Fruit fly (Drosophila melanogaster) whole organism, larva: ENCODE data around the gene vret.

Source experiments
- noc ChIP-seq: fragments of 200-800 bp; sonication (Bioruptor generic); optimal IDR thresholded peaks from 3 replicates; lab custom pipeline; 2019; ENCODE audit warnings: missing biosample characterization, mild to moderate bottlenecking, missing genetic modification characterization, moderate library complexity

The vret gene

dm6 chr3R:22726771-22727455, 18.5 kb downstream of the vret start, which contains the start of gene CG45049:
Gene CG45049, plus strand, starts transcription at chr3R:22726967.
- no peak for TF ChIP-seq noc

DNA sequence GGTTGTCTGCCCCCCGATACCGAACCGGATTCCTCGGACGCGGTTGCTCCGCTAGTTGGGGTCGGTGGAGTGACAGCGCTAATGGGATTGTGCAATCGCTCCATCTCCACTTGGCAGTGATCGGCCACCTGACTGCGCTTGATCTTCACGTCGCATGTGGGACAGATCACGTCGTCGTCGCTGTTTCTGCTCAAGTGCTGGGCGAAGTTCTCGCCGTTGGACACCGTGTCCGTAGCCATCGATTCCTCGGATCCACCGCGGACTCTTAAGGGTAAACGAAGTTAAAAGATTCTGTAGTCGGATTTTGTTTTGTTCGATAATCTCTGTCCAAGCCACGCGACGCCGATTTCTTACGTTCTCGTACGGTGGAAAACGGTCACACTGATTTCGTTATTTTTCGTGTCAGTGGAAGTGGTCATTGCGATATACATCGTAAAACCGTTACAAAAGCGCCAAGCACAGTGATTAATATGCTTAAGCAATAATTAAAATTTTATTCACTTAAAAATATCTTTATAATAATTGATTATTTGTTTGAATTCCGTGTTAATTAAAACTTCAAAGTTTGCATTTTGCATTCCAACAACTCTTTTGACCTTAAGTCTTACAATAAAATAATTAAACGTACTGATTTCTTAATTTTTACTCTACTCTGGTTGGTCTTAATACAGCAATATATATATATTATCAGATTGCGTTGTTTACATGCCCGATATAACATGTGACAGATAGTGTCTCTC, 19.2 kb downstream of the vret start, which contains the start of gene RNF220:
TSS of gene RNF220 (minus strand) at position 384 of the 740 bp plus-strand sequence.
- TF ChIP-seq noc = no peak

DNA sequence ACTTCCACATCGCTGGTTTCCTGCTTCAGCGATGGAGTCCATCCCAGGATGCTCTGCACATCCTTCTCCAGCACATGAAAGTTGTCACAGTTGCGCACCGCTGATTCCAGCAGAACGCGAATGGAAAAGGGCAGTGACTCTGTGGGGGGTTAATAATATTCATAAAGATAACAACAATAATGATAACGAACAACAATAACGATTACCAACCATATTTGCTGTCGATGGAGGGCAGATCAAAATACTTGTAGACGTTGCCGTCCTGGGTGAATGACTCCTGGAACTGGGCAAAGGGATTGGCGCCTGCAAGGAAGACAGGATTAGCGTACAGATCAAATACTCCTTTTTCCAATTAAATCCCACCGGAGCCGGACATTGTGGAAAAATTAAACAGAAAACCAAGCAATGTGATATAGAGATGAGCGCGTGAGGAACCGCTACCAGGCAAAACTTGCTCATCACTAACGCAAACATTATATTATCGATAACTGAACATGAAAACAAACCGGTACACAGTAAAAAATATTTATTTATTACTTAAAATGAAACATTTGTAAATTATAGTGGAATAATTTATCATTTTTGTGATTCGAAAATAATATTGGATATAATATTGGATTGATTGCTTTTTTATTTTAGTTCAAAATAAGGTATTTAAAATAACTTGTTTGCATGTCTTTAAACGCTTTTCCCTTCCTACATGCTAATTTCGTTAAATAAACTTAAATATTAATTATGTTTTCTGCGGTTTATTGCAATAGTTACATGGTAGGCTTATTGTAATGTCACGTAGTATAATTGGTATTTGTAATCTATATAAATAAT, 21.0 kb downstream of the vret start, which contains the start of gene Irp-1A:
TSS of gene Irp-1A (minus strand) at position 439 of the 825 bp plus-strand sequence.
- TF ChIP-seq noc = peak; percentile 58

DNA sequence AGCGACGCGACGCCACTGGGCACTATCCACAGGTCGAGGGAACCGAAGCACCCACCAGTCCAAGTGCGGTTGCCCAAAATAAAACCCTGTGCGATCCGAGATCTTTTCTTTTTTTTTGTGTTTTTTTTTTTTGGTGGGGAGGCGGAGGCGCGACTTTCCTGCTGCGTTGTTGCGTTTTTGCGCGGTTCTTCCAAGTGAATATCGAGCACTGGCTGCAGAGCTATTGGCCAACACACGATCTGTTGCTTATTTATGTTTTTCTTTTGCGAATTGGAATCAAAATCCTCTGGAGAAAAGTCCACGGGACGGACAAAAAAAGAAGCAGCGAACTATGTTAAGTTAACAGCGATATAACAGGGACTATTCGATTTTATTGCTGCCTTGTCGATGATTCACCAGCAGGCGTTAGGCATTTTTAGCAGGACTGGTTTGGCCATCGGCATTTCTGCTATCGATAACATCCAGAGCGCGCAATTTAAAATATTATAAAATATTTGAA, 24.5 kb downstream of the vret start, which contains the start of gene wge:
TSS of gene wge (minus strand) at position 343 of the 499 bp plus-strand sequence.
- no peak for TF ChIP-seq noc

- no peak for TF ChIP-seq noc
Observed at dm6 chr3R:22719607-22719949, 25.8 kb downstream of the vret start.

DNA sequence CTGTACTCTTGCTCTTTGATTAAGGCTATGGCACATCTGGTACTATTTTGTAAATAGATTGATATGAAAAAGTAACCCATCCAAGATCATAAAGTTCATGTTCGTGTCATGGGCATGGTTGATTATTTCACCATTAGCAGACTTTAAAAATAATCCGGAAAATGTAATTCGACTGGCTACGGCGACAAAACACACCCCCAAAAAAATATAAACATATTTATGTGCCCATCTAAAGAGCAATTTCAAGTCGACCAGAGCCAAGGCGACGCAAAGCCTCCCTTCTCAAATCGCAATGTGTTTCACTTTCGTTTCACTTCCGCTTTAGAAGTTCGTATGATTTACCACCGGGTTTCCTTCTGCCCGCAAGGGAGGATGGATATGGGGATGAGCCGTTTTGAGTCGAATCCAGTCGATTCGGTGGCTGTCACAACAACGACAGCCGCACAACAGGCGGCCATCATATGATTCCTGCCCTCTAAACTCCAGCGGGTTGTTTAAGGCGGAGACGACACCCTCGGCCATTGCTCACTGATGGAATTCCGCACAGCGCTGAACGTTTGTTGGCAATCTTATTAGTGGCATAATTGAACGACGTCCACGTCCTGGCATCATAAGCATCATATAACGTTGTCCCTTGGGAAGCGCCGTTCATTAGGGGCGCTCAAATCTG, 26.3 kb downstream of the vret start:
- no peak for TF ChIP-seq noc

dm6 chr3R:22718401-22718800, 27.0 kb downstream of the vret start:
- TF ChIP-seq noc = no peak

- TF ChIP-seq noc = no peak
Observed at dm6 chr3R:22717863-22718262, 27.5 kb downstream of the vret start.

DNA sequence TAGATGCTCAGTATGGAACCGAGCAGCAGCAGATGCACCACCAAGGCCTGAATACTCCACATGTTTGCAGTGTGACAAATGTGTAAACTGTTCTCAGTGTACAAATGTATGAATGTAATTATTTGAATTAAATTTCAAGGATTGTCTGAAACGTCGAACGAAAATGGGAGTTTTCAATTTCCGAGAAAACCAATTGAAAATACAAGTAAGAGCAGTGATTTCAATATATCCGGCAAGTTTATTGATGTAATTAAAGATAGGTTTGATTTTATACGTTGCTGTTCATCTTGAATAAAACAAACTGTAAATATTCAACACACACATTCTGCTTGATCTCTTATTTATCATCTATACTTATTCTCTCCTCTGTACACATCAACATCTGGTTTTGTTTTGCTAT, 34.7 kb downstream of the vret start, which contains the start of gene CG4907:
TSS of gene CG4907 (minus strand) at position 101 of the 400 bp plus-strand sequence.
- no peak for TF ChIP-seq noc

- no peak for TF ChIP-seq noc
Observed at dm6 chr3R:22707178-22707577, 38.2 kb downstream of the vret start, which contains the start of gene CG13842. Gene CG13842, minus strand, starts transcription at chr3R:22707278.

dm6 chr3R:22701793-22702192, 43.6 kb downstream of the vret start, which contains the start of the genes CG6972 and CCAP:
Gene CG6972, plus strand, starts transcription at chr3R:22702007.
Gene CCAP, minus strand, starts transcription at chr3R:22702084.
- no peak for TF ChIP-seq noc

DNA sequence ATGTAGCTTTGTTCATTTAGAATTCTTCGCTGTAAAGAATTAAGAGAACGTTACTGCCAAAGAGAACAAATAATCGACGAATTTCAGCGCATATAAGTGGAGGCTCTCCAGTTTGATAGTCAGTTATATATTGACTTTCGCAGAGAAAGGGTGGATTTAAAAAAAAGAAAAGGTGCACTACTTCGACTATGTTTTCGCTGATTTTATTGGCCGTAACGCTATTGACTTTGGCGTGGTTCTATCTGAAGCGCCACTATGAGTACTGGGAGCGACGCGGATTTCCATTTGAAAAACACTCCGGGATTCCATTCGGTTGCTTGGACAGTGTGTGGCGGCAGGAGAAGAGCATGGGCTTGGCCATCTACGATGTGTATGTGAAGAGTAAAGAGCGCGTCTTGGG, 47.2 kb downstream of the vret start, which contains the start of gene Cyp6d4:
TSS of gene Cyp6d4 (plus strand) at position 112 of the 400 bp plus-strand sequence.
- TF ChIP-seq noc = no peak

dm6 chr3R:22694659-22695058, 50.7 kb downstream of the vret start, which contains the start of gene cd:
Gene cd, plus strand, starts transcription at chr3R:22694959.
- no peak for TF ChIP-seq noc
